Fruit fly (Drosophila melanogaster): ENCODE data around the gene Rcd-1.

Gene Rcd-1

DNA sequence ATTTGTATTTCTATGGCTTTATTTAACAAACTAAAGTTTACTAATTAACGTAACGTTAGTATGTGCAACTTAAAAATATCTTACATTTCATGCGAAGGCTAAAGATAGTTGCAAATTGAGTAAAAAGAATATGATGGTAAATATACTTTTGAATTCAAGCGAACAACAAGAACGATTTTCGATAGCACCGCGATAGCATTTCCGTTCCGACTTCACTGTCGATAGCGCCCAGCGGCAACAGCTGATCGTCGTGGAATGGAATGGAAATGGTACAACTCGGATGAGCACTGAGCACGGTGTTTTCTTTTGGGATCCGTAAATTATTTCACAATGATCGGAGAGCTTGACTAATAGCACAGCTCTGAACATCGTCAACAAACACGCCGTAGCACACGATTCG, 25.1 kb upstream of the Rcd-1 start (continued):
- TF ChIP-seq Doc3 (GFP tag; IDR thresholded peaks at IDR 0.05; ENCODE audit: partially characterized antibody) (no peak), CG17328 (GFP tag; IDR thresholded peaks at IDR 0.05) (peak; percentile 58), pzg (GFP tag; optimal IDR thresholded peaks at IDR 0.05) (peak; percentile 57), CG1603 (tag; optimal IDR thresholded peaks at IDR 0.05) (peak; percentile 81), CG1233 (GFP tag; optimal IDR thresholded peaks at IDR 0.05) (peak; percentile 71), dmrt99B (tag; optimal IDR thresholded peaks at IDR 0.05) (no peak), knrl (GFP tag; IDR thresholded peaks at IDR 0.05; ENCODE audit: partially characterized antibody) (no peak), CG13775 (GFP tag; optimal IDR thresholded peaks at IDR 0.05) (peak; percentile 64), jigr1 (GFP tag; IDR thresholded peaks at IDR 0.05) (no peak), crol (GFP tag; IDR thresholded peaks at IDR 0.05) (no peak), ham (GFP tag; IDR thresholded peaks at IDR 0.05) (no peak), CG9727 (GFP tag; optimal IDR thresholded peaks at IDR 0.05) (peak; percentile 65), Dll (GFP tag; IDR thresholded peaks at IDR 0.05; ENCODE audit: partially characterized antibody) (peak; percentile 53; the same call in 1 of the 4 replicates), dpn (GFP tag; optimal IDR thresholded peaks at IDR 0.05) (peak in 1 of 2 experiments; percentile 43), eyg (GFP tag; optimal IDR thresholded peaks at IDR 0.05) (peak; percentile 41), eve (GFP tag; optimal IDR thresholded peaks at IDR 0.05) (no peak), slou (GFP tag; optimal IDR thresholded peaks at IDR 0.05) (no peak), Hmr (GFP tag; optimal IDR thresholded peaks at IDR 0.05) (peak; percentile 75), CG10565 (GFP tag; optimal IDR thresholded peaks at IDR 0.05) (no peak), Eip74EF (GFP tag; optimal IDR thresholded peaks at IDR 0.05) (peak in 1 of 2 experiments; percentile 32), CG2202 (tag; optimal IDR thresholded peaks at IDR 0.05) (peak; percentile 19), BEAF-32 (GFP tag; optimal IDR thresholded peaks at IDR 0.05) (peak; percentile 48), onecut (GFP tag; IDR thresholded peaks at IDR 0.05) (peak; percentile 64), CG32767 (GFP tag; IDR thresholded peaks at IDR 0.05) (no peak), ems (GFP tag; optimal IDR thresholded peaks at IDR 0.05) (peak; percentile 0), CG10267 (tag; optimal IDR thresholded peaks at IDR 0.05) (peak; percentile 54), pnt (GFP tag; optimal IDR thresholded peaks at IDR 0.05) (no peak), psq (GFP tag; optimal IDR thresholded peaks at IDR 0.05) (no peak), hb (GFP tag; IDR thresholded peaks at IDR 0.05; ENCODE audit: partially characterized antibody) (no peak), CG4282 (GFP tag; optimal IDR thresholded peaks at IDR 0.05) (no peak), CG17912 (GFP tag; optimal IDR thresholded peaks at IDR 0.05) (peak; percentile 86), danr (GFP tag; IDR thresholded peaks at IDR 0.05) (no peak), otp (GFP tag; IDR thresholded peaks at IDR 0.05) (peak; percentile 59; the same call in 1 of the 3 replicates), Xbp1 (GFP tag; optimal IDR thresholded peaks at IDR 0.05) (peak; percentile 5), CG14441 (GFP tag; IDR thresholded peaks at IDR 0.05) (no peak), crc (GFP tag; optimal IDR thresholded peaks at IDR 0.05) (no peak), pfk (GFP tag; optimal IDR thresholded peaks at IDR 0.05) (peak; percentile 97), CG8359 (GFP tag; optimal IDR thresholded peaks at IDR 0.05; ENCODE audit: borderline replicate concordance) (no peak), Ptx1 (GFP tag; IDR thresholded peaks at IDR 0.05) (no peak), CG3838 (GFP tag; optimal IDR thresholded peaks at IDR 0.05) (no peak), vfl (GFP tag; optimal IDR thresholded peaks at IDR 0.05) (no peak), oc (tag; optimal IDR thresholded peaks at IDR 0.05) (no peak), CG4617 (GFP tag; optimal IDR thresholded peaks at IDR 0.05; ENCODE audit: borderline replicate concordance) (no peak), HHEX (GFP tag; optimal IDR thresholded peaks at IDR 0.05) (peak; percentile 64), Chrac-16 (GFP tag; optimal IDR thresholded peaks at IDR 0.05) (no peak), Neu2 (GFP tag; optimal IDR thresholded peaks at IDR 0.05; ENCODE audit: borderline replicate concordance) (no peak), Awh (GFP tag; IDR thresholded peaks at IDR 0.05) (peak; percentile 30; the same call in 1 of the 2 replicates), h (optimal IDR thresholded peaks at IDR 0.05) (no peak), Dp (GFP tag; optimal IDR thresholded peaks at IDR 0.05) (peak; percentile 75), D19A (tag; optimal IDR thresholded peaks at IDR 0.05) (no peak), pb (GFP tag; optimal IDR thresholded peaks at IDR 0.05) (peak; percentile 57)

Measured in whole organism, embryonic.